Fruit fly (Drosophila melanogaster): ENCODE data around the gene zen.

Gene zen

DNA sequence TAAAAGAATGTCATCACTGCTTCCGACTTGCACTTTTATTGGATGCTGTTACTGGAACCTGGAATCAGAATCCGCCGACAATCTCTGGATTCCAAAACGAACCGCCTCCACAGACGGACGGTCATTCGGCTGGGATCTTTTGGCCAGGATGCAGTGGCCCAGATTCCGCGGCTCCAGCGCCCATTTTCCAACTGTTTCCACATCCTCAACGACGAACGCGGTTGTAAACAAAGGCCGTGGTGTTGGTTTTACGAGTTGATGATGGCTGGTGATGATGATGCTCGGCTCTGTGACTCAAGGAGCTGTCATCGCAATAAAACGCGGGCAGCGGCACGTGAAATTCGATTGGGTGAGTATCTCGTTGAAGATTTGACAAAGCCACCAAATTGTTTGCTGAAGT is 12.9 kb upstream of the zen start:
- TF ChIP-seq EcR (GFP tag; optimal IDR thresholded peaks at IDR 0.05) (no peak), fd96Ca (GFP tag; IDR thresholded peaks at IDR 0.05) (no peak), CG34367 (tag; optimal IDR thresholded peaks at IDR 0.05) (no peak), Ets98B (GFP tag; IDR thresholded peaks at IDR 0.05) (no peak), CG8159 (tag; optimal IDR thresholded peaks at IDR 0.05) (no peak), CG8301 (tag; optimal IDR thresholded peaks at IDR 0.05) (no peak), CG9948 (tag; optimal IDR thresholded peaks at IDR 0.05) (no peak), Snoo (tag; optimal IDR thresholded peaks at IDR 0.05) (no peak), CG10348 (GFP tag; IDR thresholded peaks at IDR 0.05) (no peak), D1 (tag; optimal IDR thresholded peaks at IDR 0.05) (no peak), CG14655 (GFP tag; optimal IDR thresholded peaks at IDR 0.05) (no peak), gl (tag; optimal IDR thresholded peaks at IDR 0.05) (no peak), CG4496 (GFP tag; IDR thresholded peaks at IDR 0.05) (no peak), Pif1B (GFP tag; optimal IDR thresholded peaks at IDR 0.05) (no peak)

DNA sequence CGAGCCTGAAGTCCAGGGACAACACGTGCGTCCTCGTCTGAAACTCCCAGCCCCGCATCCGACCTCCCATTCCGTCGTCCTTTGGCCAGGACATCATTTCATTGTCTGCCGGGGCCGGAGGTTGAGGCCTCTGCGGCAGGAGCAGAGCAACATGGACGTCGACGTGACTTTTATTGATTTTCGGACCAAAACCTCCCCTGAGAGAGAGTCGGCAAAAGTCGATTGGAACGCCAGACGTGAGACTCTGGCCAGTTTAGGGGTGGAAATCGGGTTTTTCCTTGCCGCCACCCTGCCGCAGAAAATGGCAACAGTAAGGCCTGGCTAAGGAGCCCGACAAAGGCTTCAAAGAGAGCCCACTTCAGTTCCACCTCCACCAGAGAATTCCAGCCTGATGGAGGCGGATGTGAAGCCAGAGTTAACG is 12.2 kb upstream of the zen start:
- TF ChIP-seq CG10348 (GFP tag; IDR thresholded peaks at IDR 0.05) (no peak), Ets98B (GFP tag; IDR thresholded peaks at IDR 0.05) (no peak), CG32121 (GFP tag; IDR thresholded peaks at IDR 0.05) (no peak), CG12605 (GFP tag; IDR thresholded peaks at IDR 0.05) (no peak), CG14655 (GFP tag; optimal IDR thresholded peaks at IDR 0.05) (no peak), EcR (GFP tag; optimal IDR thresholded peaks at IDR 0.05) (no peak), Snoo (tag; optimal IDR thresholded peaks at IDR 0.05) (no peak), rn (GFP tag; IDR thresholded peaks at IDR 0.05) (no peak), CG9948 (tag; optimal IDR thresholded peaks at IDR 0.05) (no peak), CG13204 (GFP tag; optimal IDR thresholded peaks at IDR 0.05) (no peak), CG4496 (GFP tag; IDR thresholded peaks at IDR 0.05) (no peak), CG8301 (tag; optimal IDR thresholded peaks at IDR 0.05) (no peak), CG34367 (tag; optimal IDR thresholded peaks at IDR 0.05) (no peak), D1 (tag; optimal IDR thresholded peaks at IDR 0.05) (no peak), gl (tag; optimal IDR thresholded peaks at IDR 0.05) (no peak), Pif1B (GFP tag; optimal IDR thresholded peaks at IDR 0.05) (no peak), fd96Ca (GFP tag; IDR thresholded peaks at IDR 0.05) (no peak)

DNA sequence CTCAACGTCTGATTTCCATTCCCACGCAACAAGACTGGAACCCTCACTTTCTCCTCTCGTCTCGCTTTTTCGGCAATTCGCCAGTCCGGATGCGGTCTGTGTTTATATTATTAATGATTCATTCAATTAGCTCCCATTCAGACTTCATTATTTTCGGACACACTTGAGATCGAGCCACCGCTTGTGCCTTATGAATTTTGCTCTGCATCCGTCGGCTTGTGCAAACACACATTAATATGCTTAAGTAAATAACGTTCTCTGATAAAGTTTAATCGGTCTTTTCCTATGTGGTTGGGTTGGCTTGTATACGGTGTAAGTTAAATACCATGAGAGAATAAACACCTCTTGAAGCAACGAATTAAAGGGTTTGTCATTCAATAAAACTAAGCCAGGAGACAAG is 10.9 kb upstream of the zen start:
- TF ChIP-seq Ets98B (GFP tag; IDR thresholded peaks at IDR 0.05) (no peak), CG34367 (tag; optimal IDR thresholded peaks at IDR 0.05) (no peak), gl (tag; optimal IDR thresholded peaks at IDR 0.05) (no peak), CG32121 (GFP tag; IDR thresholded peaks at IDR 0.05) (no peak), Pif1B (GFP tag; optimal IDR thresholded peaks at IDR 0.05) (no peak), fd96Ca (GFP tag; IDR thresholded peaks at IDR 0.05) (no peak), CG10348 (GFP tag; IDR thresholded peaks at IDR 0.05) (no peak), rn (GFP tag; IDR thresholded peaks at IDR 0.05) (no peak), CG8159 (tag; optimal IDR thresholded peaks at IDR 0.05) (no peak), EcR (GFP tag; optimal IDR thresholded peaks at IDR 0.05) (no peak), CG8301 (tag; optimal IDR thresholded peaks at IDR 0.05) (no peak), CG4496 (GFP tag; IDR thresholded peaks at IDR 0.05) (no peak), Snoo (tag; optimal IDR thresholded peaks at IDR 0.05) (no peak), CG9948 (tag; optimal IDR thresholded peaks at IDR 0.05) (no peak), D1 (tag; optimal IDR thresholded peaks at IDR 0.05) (no peak), CG12605 (GFP tag; IDR thresholded peaks at IDR 0.05) (no peak), CG14655 (GFP tag; optimal IDR thresholded peaks at IDR 0.05) (no peak)

DNA sequence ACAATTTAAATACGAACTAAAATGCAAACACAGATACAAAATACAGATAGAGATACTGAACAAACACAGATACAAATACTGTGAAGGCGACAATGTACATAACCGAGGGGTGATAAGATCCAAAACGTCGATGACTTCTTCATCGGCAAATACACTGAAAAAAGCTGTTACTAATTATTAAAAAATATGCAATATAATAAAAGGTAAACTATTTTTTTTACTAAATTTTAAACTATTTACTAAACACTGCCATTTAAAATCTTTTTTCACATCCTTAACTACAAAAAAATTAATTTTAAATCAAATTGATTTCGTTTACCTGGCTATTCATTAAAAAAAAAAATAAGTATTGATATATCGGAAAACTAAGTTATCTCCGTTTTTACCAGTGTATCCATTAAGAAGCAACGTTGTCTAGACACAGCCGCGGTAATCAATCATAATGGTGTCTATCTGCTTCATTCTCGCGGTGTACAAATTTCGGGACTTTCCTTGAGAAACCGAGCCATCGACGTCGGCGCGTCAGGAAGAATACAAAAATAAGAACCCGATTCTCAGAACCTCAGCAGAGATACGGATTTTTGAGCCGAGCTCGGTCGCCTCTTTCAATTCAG is 8.9 kb upstream of the zen start:
- TF ChIP-seq rn (GFP tag; IDR thresholded peaks at IDR 0.05): no peak
- TF ChIP-seq Pif1A (GFP tag; optimal IDR thresholded peaks at IDR 0.05): peak; percentile 9
- TF ChIP-seq Pif1B (GFP tag; optimal IDR thresholded peaks at IDR 0.05): no peak
- peak; percentile 77 for TF ChIP-seq Snoo (tag; optimal IDR thresholded peaks at IDR 0.05)
- peak; percentile 67 for TF ChIP-seq CG8301 (tag; optimal IDR thresholded peaks at IDR 0.05)
- TF ChIP-seq Ets98B (GFP tag; IDR thresholded peaks at IDR 0.05): no peak
- peak; percentile 77 for TF ChIP-seq CG14655 (GFP tag; optimal IDR thresholded peaks at IDR 0.05)
- peak; percentile 76 for TF ChIP-seq EcR (GFP tag; optimal IDR thresholded peaks at IDR 0.05)
- peak; percentile 35; the same call in 1 of the 2 replicates for TF ChIP-seq CG32121 (GFP tag; IDR thresholded peaks at IDR 0.05)
- TF ChIP-seq fd96Ca (GFP tag; IDR thresholded peaks at IDR 0.05): no peak
- TF ChIP-seq D1 (tag; optimal IDR thresholded peaks at IDR 0.05): peak; percentile 23
- TF ChIP-seq CG10348 (GFP tag; IDR thresholded peaks at IDR 0.05): no peak
- no peak for TF ChIP-seq CG12605 (GFP tag; IDR thresholded peaks at IDR 0.05)
- TF ChIP-seq CG13204 (GFP tag; optimal IDR thresholded peaks at IDR 0.05): no peak
- peak; percentile 64 for TF ChIP-seq CG34367 (tag; optimal IDR thresholded peaks at IDR 0.05)
- TF ChIP-seq CG9948 (tag; optimal IDR thresholded peaks at IDR 0.05): peak; percentile 82
- no peak for TF ChIP-seq CG4496 (GFP tag; IDR thresholded peaks at IDR 0.05)
- peak; percentile 26 for TF ChIP-seq gl (tag; optimal IDR thresholded peaks at IDR 0.05)
- peak; percentile 83 for TF ChIP-seq CG15710 (tag; optimal IDR thresholded peaks at IDR 0.05)
- TF ChIP-seq CG8159 (tag; optimal IDR thresholded peaks at IDR 0.05): peak; percentile 88
- peak; percentile 70 for TF ChIP-seq CG17806 (tag; optimal IDR thresholded peaks at IDR 0.05)

DNA sequence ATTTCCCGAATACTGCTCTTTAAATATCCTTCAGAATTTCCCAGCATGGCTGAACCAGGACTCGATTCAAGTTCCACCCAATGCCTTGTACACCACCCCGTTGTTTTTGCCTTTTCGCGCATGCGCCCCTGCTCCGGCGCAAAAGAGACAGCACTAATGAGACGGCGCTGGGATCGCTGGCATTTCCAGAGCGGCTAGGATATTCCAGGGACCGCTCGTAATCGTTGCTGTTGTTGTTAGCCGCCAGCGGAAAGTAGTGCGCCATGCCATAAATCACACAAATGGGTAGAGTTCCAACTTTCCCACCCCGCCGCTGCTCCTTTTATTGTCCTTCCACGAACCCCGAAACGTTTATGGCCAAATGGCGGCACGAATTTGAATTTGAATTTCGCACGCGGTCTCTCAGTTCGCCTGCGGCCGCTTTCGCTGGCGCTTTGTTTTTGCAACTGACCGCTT is 8.2 kb upstream of the zen start, which contains the start of gene Ama:
Ama (plus strand) TSS at position 406 of the 456 bp plus-strand sequence.
- TF ChIP-seq CG8301 (tag; optimal IDR thresholded peaks at IDR 0.05): no peak
- no peak for TF ChIP-seq CG15710 (tag; optimal IDR thresholded peaks at IDR 0.05)
- no peak for TF ChIP-seq CG13204 (GFP tag; optimal IDR thresholded peaks at IDR 0.05)
- TF ChIP-seq CG34367 (tag; optimal IDR thresholded peaks at IDR 0.05): no peak
- TF ChIP-seq CG14655 (GFP tag; optimal IDR thresholded peaks at IDR 0.05): no peak
